Fruit fly (Drosophila melanogaster) S2 (cell line): ENCODE results near the gene CG1979.

ENCODE experiments used
- CG8478 ChIP-seq: fragments of >200 bp; optimal IDR thresholded peaks from 2 replicates; lab custom pipeline; 2018
- CTCF ChIP-seq, 2 experiments: fragments of >200 bp; optimal IDR thresholded peaks; 2 replicates each; lab custom pipeline; 2018

DNA sequence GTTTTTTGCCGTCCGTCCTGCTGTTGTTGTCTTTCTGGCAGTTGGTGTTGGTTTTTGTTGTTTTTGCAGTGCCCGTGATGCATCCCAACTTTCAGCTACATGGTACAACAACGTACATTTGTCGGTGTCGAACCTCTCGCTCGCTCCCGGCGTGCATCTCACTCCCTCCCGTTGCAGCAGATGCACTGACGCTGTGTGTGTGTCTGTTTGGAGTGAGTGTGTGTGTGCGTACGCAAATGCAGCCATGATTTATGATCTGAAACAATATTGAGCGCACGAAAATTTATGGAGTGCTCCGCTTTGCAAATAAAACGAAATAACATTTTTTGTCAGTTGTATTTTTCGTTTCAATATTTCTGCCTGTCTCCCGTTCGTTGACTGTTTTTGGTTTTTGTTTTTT, 22.8 kb upstream of the CG1979 start:
- TF ChIP-seq CTCF (optimal IDR thresholded peaks at IDR 0.05; lab: Kevin White, UChicago) (no peak), CG8478 (lab: Kevin White, UChicago) (no peak)
